Worm (Caenorhabditis elegans): ENCODE measurements around the gene col-186.

- TF ChIP-seq ceh-82 (tag; optimal IDR thresholded peaks at IDR 0.05), result no peak
- no peak for TF ChIP-seq ZK546.5 (tag; optimal IDR thresholded peaks at IDR 0.05)
- TF ChIP-seq unc-62 (GFP tag; optimal IDR thresholded peaks at IDR 0.05), result no peak
- TF ChIP-seq mml-1 (tag; optimal IDR thresholded peaks at IDR 0.05), result no peak
- TF ChIP-seq lin-15B (tag; optimal IDR thresholded peaks at IDR 0.05), result no peak
- no peak for TF ChIP-seq unc-39 (tag; optimal IDR thresholded peaks at IDR 0.05)
- no peak for TF ChIP-seq ztf-11 (tag; optimal IDR thresholded peaks at IDR 0.05)
- no peak for TF ChIP-seq zag-1 (tag; optimal IDR thresholded peaks at IDR 0.05)
Measured at ce11 chrX:15944198-15944597, 7.1 kb upstream of the col-186 start.

Measured in whole organism, L3 larva.